Fruit fly (Drosophila melanogaster): ENCODE data around the gene CG31673.

CG31673 gene

DNA sequence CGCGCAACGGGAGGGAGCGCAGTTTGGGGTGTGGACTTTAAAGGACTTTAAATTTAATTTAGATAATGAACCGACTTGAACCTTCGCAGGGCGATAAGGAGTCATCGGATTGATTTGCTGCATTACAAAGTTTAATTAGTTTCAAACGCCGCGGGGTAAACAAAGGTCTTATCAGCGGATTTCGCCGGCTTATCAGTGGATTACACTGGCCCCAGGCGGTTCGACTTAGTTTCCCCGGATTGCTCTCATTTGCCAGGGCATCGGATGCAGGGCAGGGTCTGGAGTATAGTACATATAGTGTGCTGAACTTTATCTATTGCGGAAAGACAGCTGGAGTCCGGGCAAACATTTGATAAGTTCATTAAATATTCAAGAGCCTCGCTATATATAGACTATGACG lies 49.1 kb downstream of the CG31673 start (continued):
- TF ChIP-seq CG12236 (GFP tag; optimal IDR thresholded peaks at IDR 0.05) (no peak), croc (GFP tag; conservative IDR thresholded peaks at IDR 0.05) (no peak), Dfd (GFP tag; optimal IDR thresholded peaks at IDR 0.05) (no peak), D (optimal IDR thresholded peaks at IDR 0.05) (no peak), D (GFP tag; optimal IDR thresholded peaks at IDR 0.05) (no peak), Hmx (GFP tag; optimal IDR thresholded peaks at IDR 0.05) (no peak), hkb (optimal IDR thresholded peaks at IDR 0.05) (no peak), hkb (GFP tag; IDR thresholded peaks at IDR 0.05) (no peak), CG12769 (tag; optimal IDR thresholded peaks at IDR 0.05) (no peak), Optix (GFP tag; IDR thresholded peaks at IDR 0.05) (no peak), CG34376 (GFP tag; optimal IDR thresholded peaks at IDR 0.05) (peak; percentile 44), Hr78 (GFP tag; optimal IDR thresholded peaks at IDR 0.05) (peak in 1 of 2 experiments; percentile 10), esg (GFP tag; conservative IDR thresholded peaks at IDR 0.05) (no peak), Med (GFP tag) (peak; percentile 32), kay (GFP tag; optimal IDR thresholded peaks at IDR 0.05) (no peak), CG6765 (GFP tag; optimal IDR thresholded peaks at IDR 0.05) (no peak), CG15479 (GFP tag; optimal IDR thresholded peaks at IDR 0.05) (peak; percentile 44), Eip74EF (GFP tag; optimal IDR thresholded peaks at IDR 0.05) (peak in 1 of 2 experiments; percentile 15), CG11504 (tag; optimal IDR thresholded peaks at IDR 0.05) (no peak), Ada2b (GFP tag; IDR thresholded peaks at IDR 0.05) (no peak), CG4424 (GFP tag; optimal IDR thresholded peaks at IDR 0.05) (no peak), Ets65A (GFP tag) (peak; percentile 75), gem (tag; optimal IDR thresholded peaks at IDR 0.05) (peak; percentile 69), mam (GFP tag; optimal IDR thresholded peaks at IDR 0.05) (no peak), pita (GFP tag; optimal IDR thresholded peaks at IDR 0.05) (no peak), ap (GFP tag; IDR thresholded peaks at IDR 0.05) (no peak), cas (GFP tag; IDR thresholded peaks at IDR 0.05) (no peak), CG2712 (tag; optimal IDR thresholded peaks at IDR 0.05) (no peak), NFAT (GFP tag; IDR thresholded peaks at IDR 0.05) (no peak), Ravus (GFP tag; IDR thresholded peaks at IDR 0.05) (no peak)

DNA sequence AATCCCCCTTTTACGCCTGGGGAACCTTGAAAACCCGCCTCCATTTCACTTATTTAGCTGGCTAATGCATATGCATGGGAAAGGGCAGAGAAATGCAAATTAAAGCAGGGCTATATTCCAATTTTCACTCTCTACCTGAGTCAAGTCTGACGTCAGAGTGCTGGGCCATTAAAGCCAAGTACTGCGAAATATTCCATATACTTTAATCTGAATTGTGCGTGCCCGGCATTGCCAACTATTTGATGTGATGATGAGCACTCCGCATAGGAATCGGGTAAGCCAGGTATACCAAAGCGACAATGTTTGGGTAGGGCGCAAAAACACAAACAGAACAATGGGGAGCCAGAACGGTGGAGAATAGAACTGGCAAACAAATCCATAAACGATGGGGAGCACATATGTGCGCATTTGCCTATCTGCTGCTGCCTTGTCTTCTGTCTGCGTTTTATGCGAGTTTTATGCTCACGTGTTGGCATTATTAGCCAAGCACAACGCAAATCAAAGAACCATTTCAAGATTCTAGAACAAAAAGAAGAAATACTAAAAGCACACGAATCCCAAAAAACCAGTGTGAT lies 50.2 kb downstream of the CG31673 start:
- TF ChIP-seq caup (GFP tag; optimal IDR thresholded peaks at IDR 0.05; ENCODE audit: severe bottlenecking) (no peak), CG12769 (tag; optimal IDR thresholded peaks at IDR 0.05) (peak; percentile 58), CG18599 (GFP tag; optimal IDR thresholded peaks at IDR 0.05) (peak; percentile 12), Med (GFP tag) (peak; percentile 67), gfzf (GFP tag; optimal IDR thresholded peaks at IDR 0.05) (no peak), Mes4 (GFP tag; optimal IDR thresholded peaks at IDR 0.05) (no peak), CG8290 (GFP tag; optimal IDR thresholded peaks at IDR 0.05) (no peak), CG8290 (tag; optimal IDR thresholded peaks at IDR 0.05) (peak in 1 of 2 experiments; percentile 52), chinmo (GFP tag; IDR thresholded peaks at IDR 0.05; ENCODE audit: partially characterized antibody) (0 out of 4 replicates have a peak, but pooled peaks have one; percentile 47), so (GFP tag; IDR thresholded peaks at IDR 0.05) (0 out of 3 replicates have a peak, but pooled peaks have one; percentile 23), CG17361 (GFP tag; IDR thresholded peaks at IDR 0.05) (no peak), BEAF-32 (GFP tag; optimal IDR thresholded peaks at IDR 0.05) (no peak), CG13624 (GFP tag; optimal IDR thresholded peaks at IDR 0.05) (peak; percentile 35), dpn (GFP tag; optimal IDR thresholded peaks at IDR 0.05) (no peak), sd (tag; optimal IDR thresholded peaks at IDR 0.05) (peak; percentile 49), exex (tag; optimal IDR thresholded peaks at IDR 0.05) (no peak), Spps (tag; optimal IDR thresholded peaks at IDR 0.05) (no peak), Hmr (GFP tag; optimal IDR thresholded peaks at IDR 0.05) (peak; percentile 3), cwo (GFP tag; optimal IDR thresholded peaks at IDR 0.05) (peak; percentile 81), NFAT (GFP tag; IDR thresholded peaks at IDR 0.05) (peak; percentile 23; the same call in 1 of the 2 replicates), B-H2 (GFP tag; optimal IDR thresholded peaks at IDR 0.05) (peak; percentile 16), vvl (GFP tag; IDR thresholded peaks at IDR 0.05) (peak; percentile 59; the same call in 1 of the 2 replicates), CG3838 (GFP tag; optimal IDR thresholded peaks at IDR 0.05) (no peak), CG13894 (tag; optimal IDR thresholded peaks at IDR 0.05) (peak; percentile 66)

Data from whole organism, embryonic.